Fruit fly (Drosophila melanogaster): ENCODE data around the gene Fhos.

Gene Fhos

DNA sequence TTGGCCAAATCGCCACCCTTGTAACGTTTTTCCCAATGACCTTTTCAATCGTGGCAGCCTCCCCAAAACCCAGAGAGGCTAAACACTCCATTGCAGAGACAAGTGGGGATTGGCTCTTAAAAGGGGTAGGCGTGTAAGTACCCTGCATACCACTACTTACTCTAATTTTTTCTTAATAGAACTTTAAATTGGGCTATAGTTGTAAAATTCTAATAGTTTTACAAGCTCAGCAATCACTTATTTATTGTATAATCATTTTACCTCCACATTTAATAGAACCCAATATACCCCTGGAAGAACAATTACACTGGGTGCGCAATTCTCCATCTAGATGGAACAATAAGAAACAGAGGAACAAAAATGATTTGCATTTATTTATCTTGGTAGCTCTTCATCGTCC, 88.3 kb downstream of the Fhos start (continued):
- TF ChIP-seq CG6175 (GFP tag; IDR thresholded peaks at IDR 0.05) (peak; percentile 52; the same call in 1 of the 3 replicates), twi (tag; optimal IDR thresholded peaks at IDR 0.05) (peak; percentile 42), org-1 (GFP tag; optimal IDR thresholded peaks at IDR 0.05) (peak; percentile 72), Sry-δ (GFP tag; optimal IDR thresholded peaks at IDR 0.05) (peak; percentile 20), Vsx1 (GFP tag; optimal IDR thresholded peaks at IDR 0.05) (peak; percentile 35), exex (tag; optimal IDR thresholded peaks at IDR 0.05) (peak; percentile 19), MBD-R2 (GFP tag; IDR thresholded peaks at IDR 0.05) (peak; percentile 41; the same call in 1 of the 2 replicates), CG10147 (GFP tag; optimal IDR thresholded peaks at IDR 0.05) (peak; percentile 60), CG42726 (GFP tag; IDR thresholded peaks at IDR 0.05; ENCODE audit: partially characterized antibody) (no peak), eyg (GFP tag; optimal IDR thresholded peaks at IDR 0.05) (peak; percentile 10), NfI (GFP tag; optimal IDR thresholded peaks at IDR 0.05) (peak; percentile 60), pan (optimal IDR thresholded peaks at IDR 0.05) (no peak), pan (GFP tag; optimal IDR thresholded peaks at IDR 0.05 in 1 of 2, IDR thresholded peaks at IDR 0.05 in 1 of 2) (peak in 1 of 2 experiments; percentile 87), Atf-2 (GFP tag; optimal IDR thresholded peaks at IDR 0.05) (peak; percentile 54), oc (tag; optimal IDR thresholded peaks at IDR 0.05) (peak; percentile 75), dan (GFP tag; IDR thresholded peaks at IDR 0.05) (0 out of 2 replicates have a peak, but pooled peaks have one; percentile 25), CG8944 (GFP tag; optimal IDR thresholded peaks at IDR 0.05) (peak; percentile 47), Atf3 (GFP tag; optimal IDR thresholded peaks at IDR 0.05) (peak; percentile 33), hth (optimal IDR thresholded peaks at IDR 0.05) (no peak), pum (GFP tag; optimal IDR thresholded peaks at IDR 0.05) (peak; percentile 58), gt (GFP tag; IDR thresholded peaks at IDR 0.05) (no peak), ci (GFP tag; IDR thresholded peaks at IDR 0.05) (peak; percentile 85), Awh (GFP tag; IDR thresholded peaks at IDR 0.05) (peak; percentile 78), CkIIα-i1 (GFP tag; IDR thresholded peaks at IDR 0.05) (no peak), gem (tag; optimal IDR thresholded peaks at IDR 0.05) (peak; percentile 87), NC2β (GFP tag; optimal IDR thresholded peaks at IDR 0.05) (peak; percentile 55), CG5953 (GFP tag; IDR thresholded peaks at IDR 0.05) (peak; percentile 66), CG4360 (GFP tag; IDR thresholded peaks at IDR 0.05) (no peak), emc (GFP tag; optimal IDR thresholded peaks at IDR 0.05) (peak; percentile 25), CG12659 (GFP tag; optimal IDR thresholded peaks at IDR 0.05) (peak; percentile 77), CG13424 (tag; optimal IDR thresholded peaks at IDR 0.05) (peak; percentile 75), Atf6 (GFP tag; IDR thresholded peaks at IDR 0.05) (peak; percentile 78), lilli (GFP tag; optimal IDR thresholded peaks at IDR 0.05) (peak; percentile 76), bsh (GFP tag; optimal IDR thresholded peaks at IDR 0.05) (peak in 1 of 2 experiments; percentile 85), Bgb (GFP tag; IDR thresholded peaks at IDR 0.05; ENCODE audit: partially characterized antibody) (no peak), Deaf1 (tag; optimal IDR thresholded peaks at IDR 0.05) (peak; percentile 40), Dip3 (GFP tag; optimal IDR thresholded peaks at IDR 0.05) (peak; percentile 34), CG16863 (GFP tag; optimal IDR thresholded peaks at IDR 0.05) (peak; percentile 56), CG11695 (GFP tag; IDR thresholded peaks at IDR 0.05) (peak; percentile 66; the same call in 2 of the 3 replicates), ro (GFP tag; IDR thresholded peaks at IDR 0.05) (no peak), CG18599 (GFP tag; optimal IDR thresholded peaks at IDR 0.05) (peak; percentile 89), gcm (GFP tag; optimal IDR thresholded peaks at IDR 0.05) (peak; percentile 49), Scr (GFP tag; IDR thresholded peaks at IDR 0.05; ENCODE audit: partially characterized antibody) (no peak), gfzf (GFP tag; optimal IDR thresholded peaks at IDR 0.05) (no peak), kay (GFP tag; optimal IDR thresholded peaks at IDR 0.05) (peak; percentile 60), tna (GFP tag; IDR thresholded peaks at IDR 0.05; ENCODE audit: partially characterized antibody) (no peak), Aef1 (GFP tag; IDR thresholded peaks at IDR 0.05) (peak; percentile 72), gce (GFP tag; IDR thresholded peaks at IDR 0.05) (0 out of 3 replicates have a peak, but pooled peaks have one; percentile 42), tap (tag; optimal IDR thresholded peaks at IDR 0.05) (peak; percentile 75), CG14441 (GFP tag; IDR thresholded peaks at IDR 0.05) (peak; percentile 69), slou (GFP tag; optimal IDR thresholded peaks at IDR 0.05) (peak; percentile 23)

Measured in whole organism, embryonic.